Fruit fly (Drosophila melanogaster): ENCODE results near the gene MtnB.
A peak's percentile ranks its signal among the peaks of the same experiment; 100 is the strongest.

The MtnB gene

DNA sequence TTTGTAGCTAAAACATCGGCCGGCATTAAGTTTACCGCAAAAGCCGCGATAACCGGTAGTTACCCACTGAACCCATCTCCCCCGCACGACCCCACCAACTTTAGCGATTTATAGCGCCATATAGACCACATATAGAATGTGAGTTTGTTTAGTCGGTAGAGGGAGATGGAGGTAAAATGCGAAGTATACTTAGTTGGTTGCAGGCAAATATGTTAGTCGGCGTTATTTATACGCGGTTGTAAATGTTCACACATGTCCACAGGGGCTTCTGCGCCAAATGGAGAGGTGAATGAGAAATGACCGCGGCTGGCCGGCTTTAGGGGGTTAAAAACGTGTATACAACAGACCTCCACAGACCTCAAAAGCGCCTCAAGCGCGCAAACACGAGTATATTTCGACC is 42.1 kb upstream of the MtnB start:
- no peak for TF ChIP-seq CG11902 (GFP tag; optimal IDR thresholded peaks at IDR 0.05)
- peak; percentile 62 for TF ChIP-seq svp (GFP tag)
- TF ChIP-seq fd59A (GFP tag; optimal IDR thresholded peaks at IDR 0.05) = no peak
- TF ChIP-seq CG4318 (GFP tag; optimal IDR thresholded peaks at IDR 0.05) = no peak
- TF ChIP-seq CG3032 (tag; optimal IDR thresholded peaks at IDR 0.05) = no peak
- no peak for TF ChIP-seq CG6808 (GFP tag; optimal IDR thresholded peaks at IDR 0.05)
- TF ChIP-seq CG32006 (GFP tag; optimal IDR thresholded peaks at IDR 0.05) = no peak
- TF ChIP-seq cyc (GFP tag; optimal IDR thresholded peaks at IDR 0.05) = no peak
- no peak for TF ChIP-seq CG9139 (GFP tag; optimal IDR thresholded peaks at IDR 0.05)
- peak; percentile 54 for TF ChIP-seq fkh (GFP tag; optimal IDR thresholded peaks at IDR 0.05)
- TF ChIP-seq eg (GFP tag; IDR thresholded peaks at IDR 0.05) = peak; percentile 45; the same call in 1 of the 3 replicates
- no peak for TF ChIP-seq Sox15 (GFP tag; optimal IDR thresholded peaks at IDR 0.05)
- no peak for TF ChIP-seq CG10669 (GFP tag; optimal IDR thresholded peaks at IDR 0.05)
- TF ChIP-seq lz (GFP tag; optimal IDR thresholded peaks at IDR 0.05) = no peak
- TF ChIP-seq Gug (GFP tag; IDR thresholded peaks at IDR 0.05) = no peak
- peak; percentile 31; the same call in 1 of the 3 replicates for TF ChIP-seq CG6163 (GFP tag; IDR thresholded peaks at IDR 0.05)
- TF ChIP-seq Eip93F (GFP tag; optimal IDR thresholded peaks at IDR 0.05) = no peak
- TF ChIP-seq CG11762 (GFP tag; optimal IDR thresholded peaks at IDR 0.05; ENCODE audit: insufficient read depth) = no peak
- no peak for TF ChIP-seq ss (GFP tag; optimal IDR thresholded peaks at IDR 0.05)

DNA sequence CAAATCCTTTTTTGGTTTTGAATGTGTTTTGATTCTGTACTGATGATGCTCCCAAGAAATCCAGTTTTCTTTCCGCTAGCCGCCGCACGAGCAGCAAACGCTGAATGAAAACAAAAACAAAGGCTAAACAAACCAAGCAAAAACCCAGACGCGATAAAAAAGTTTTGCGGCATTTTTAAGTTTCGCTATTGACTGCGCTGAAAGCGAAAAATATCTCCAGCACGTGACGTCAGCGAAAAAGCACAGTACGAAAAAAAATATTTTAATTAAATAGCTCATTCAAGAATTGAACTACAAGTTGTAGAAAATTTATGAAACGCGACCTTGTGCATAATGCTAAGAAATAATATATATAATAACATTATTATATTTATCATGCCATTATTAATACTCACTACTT is 41.4 kb upstream of the MtnB start:
- TF ChIP-seq OdsH (GFP tag; optimal IDR thresholded peaks at IDR 0.05) = peak; percentile 17
- no peak for TF ChIP-seq CG1621 (tag; optimal IDR thresholded peaks at IDR 0.05)

DNA sequence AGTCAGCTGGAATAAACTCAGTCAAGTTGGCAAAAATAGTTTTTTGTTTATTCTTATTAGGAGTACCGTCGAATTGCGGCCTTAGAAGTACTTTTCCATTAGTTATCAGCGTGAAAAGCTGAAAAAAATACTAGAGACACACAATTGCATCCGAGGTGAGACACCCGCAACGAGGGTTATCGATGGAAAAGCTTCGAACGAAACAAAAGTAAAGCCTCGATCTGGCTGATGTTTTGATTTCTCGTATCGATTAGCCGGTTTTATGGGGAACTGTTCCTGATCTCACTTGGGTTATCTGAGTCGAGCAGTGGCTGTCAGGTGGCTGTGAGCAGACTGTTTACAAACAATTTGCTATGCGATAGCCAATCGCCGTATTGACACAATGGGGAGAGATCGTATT is 40.2 kb upstream of the MtnB start:
- TF ChIP-seq CG1621 (tag; optimal IDR thresholded peaks at IDR 0.05) (no peak), CG10631 (GFP tag; optimal IDR thresholded peaks at IDR 0.05) (no peak), fkh (GFP tag; optimal IDR thresholded peaks at IDR 0.05) (peak; percentile 15), Lpt (GFP tag; optimal IDR thresholded peaks at IDR 0.05) (no peak), CG16779 (tag; optimal IDR thresholded peaks at IDR 0.05) (no peak), svp (GFP tag) (peak; percentile 99)

DNA sequence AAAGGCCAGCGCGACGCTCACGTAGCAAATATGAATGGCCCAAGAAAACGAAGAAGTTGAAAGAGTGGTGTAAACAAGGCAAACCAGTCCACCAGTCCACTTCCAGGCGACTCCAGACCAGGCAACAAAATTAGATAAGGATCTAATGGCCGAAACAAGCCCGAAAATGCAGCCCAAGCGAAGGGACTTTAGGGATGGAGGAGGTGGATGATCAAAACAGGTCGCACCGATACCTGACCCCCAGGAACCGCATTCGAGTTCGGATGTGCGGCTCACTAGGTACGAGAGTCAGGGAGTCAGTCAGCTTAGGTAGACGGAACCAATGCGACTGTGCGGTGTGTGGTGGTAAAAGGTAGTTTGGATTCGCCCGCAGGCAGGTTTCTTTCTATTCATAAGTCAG is 39.7 kb upstream of the MtnB start:
- peak; percentile 23 for TF ChIP-seq Eip78C (GFP tag)
- TF ChIP-seq Eip93F (GFP tag; optimal IDR thresholded peaks at IDR 0.05) = no peak

DNA sequence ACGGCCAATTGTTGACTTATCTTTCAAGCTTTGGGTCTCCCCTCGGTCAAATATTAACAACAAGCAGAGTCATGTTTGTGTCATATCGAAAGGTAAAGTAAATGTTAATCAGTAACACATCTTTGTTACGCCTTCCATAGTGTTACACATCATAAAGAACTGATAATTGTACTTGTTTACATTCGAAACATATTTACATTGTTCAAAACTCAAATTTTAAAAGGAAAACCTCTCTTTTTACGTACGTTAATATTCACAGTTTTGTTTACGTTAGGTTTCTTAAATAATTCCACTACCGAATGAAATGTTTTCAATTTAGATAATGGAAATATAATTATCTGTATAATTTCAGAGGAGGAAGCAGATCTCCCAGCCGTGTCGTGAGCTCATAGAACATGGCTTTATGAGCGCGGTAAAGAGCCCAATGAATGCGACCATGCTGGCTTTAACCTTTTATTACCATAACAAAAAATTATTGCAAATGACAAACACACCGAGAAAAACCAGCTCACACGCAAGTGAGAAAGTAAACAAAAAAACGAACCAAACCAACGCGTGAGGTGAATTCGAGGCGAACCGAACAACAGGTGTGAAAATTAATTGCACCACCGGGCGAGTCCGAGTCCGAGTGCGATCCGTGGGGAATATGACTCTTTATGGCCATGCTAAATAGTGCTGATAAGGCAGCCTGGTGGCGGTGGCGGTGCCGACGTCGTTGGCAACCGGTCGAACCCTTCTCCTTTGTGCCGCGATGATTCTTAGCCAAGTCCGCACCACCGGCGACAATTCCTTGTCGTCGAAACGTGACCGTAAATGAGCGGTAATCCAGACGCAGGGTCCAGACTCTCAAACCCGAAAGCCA is 39.0 kb upstream of the MtnB start:
- no peak for TF ChIP-seq topi (GFP tag; optimal IDR thresholded peaks at IDR 0.05)
- no peak for TF ChIP-seq CG10631 (GFP tag; optimal IDR thresholded peaks at IDR 0.05)
- no peak for TF ChIP-seq Met (GFP tag; optimal IDR thresholded peaks at IDR 0.05)
- TF ChIP-seq CG34406 (GFP tag; optimal IDR thresholded peaks at IDR 0.05) = no peak
- no peak for TF ChIP-seq ss (GFP tag; optimal IDR thresholded peaks at IDR 0.05)
- no peak for TF ChIP-seq acj6 (GFP tag; optimal IDR thresholded peaks at IDR 0.05)
- no peak for TF ChIP-seq Blimp-1 (GFP tag; optimal IDR thresholded peaks at IDR 0.05)
- no peak for TF ChIP-seq Sox14 (GFP tag; optimal IDR thresholded peaks at IDR 0.05)
- TF ChIP-seq CG1621 (tag; optimal IDR thresholded peaks at IDR 0.05) = peak; percentile 32
- TF ChIP-seq CG6854 (GFP tag; optimal IDR thresholded peaks at IDR 0.05) = no peak
- TF ChIP-seq CG3032 (tag; optimal IDR thresholded peaks at IDR 0.05) = no peak
- TF ChIP-seq CG6276 (GFP tag; optimal IDR thresholded peaks at IDR 0.05) = no peak
- no peak for TF ChIP-seq vri (GFP tag; optimal IDR thresholded peaks at IDR 0.05)
- no peak for TF ChIP-seq CG31627 (GFP tag; optimal IDR thresholded peaks at IDR 0.05)
- no peak for TF ChIP-seq CG11294 (GFP tag; IDR thresholded peaks at IDR 0.05)
- no peak for TF ChIP-seq CG8319 (GFP tag; optimal IDR thresholded peaks at IDR 0.05)
- TF ChIP-seq CG15336 (GFP tag; IDR thresholded peaks at IDR 0.05) = 0 out of 2 replicates have a peak, but pooled peaks have one; percentile 19
- TF ChIP-seq Lpt (GFP tag; optimal IDR thresholded peaks at IDR 0.05) = no peak
- TF ChIP-seq fd59A (GFP tag; optimal IDR thresholded peaks at IDR 0.05) = no peak
- TF ChIP-seq CG9139 (GFP tag; optimal IDR thresholded peaks at IDR 0.05) = no peak
- no peak for TF ChIP-seq Hr4 (GFP tag; optimal IDR thresholded peaks at IDR 0.05)
- TF ChIP-seq CG6808 (GFP tag; optimal IDR thresholded peaks at IDR 0.05) = no peak
- TF ChIP-seq CG6792 (GFP tag; optimal IDR thresholded peaks at IDR 0.05) = no peak
- no peak for TF ChIP-seq CG3919 (GFP tag; optimal IDR thresholded peaks at IDR 0.05)
- TF ChIP-seq pdm3 (GFP tag; optimal IDR thresholded peaks at IDR 0.05) = no peak
- no peak for TF ChIP-seq Eip75B (GFP tag; optimal IDR thresholded peaks at IDR 0.05)
